Fruit fly (Drosophila melanogaster) Kc167 (cell line): ENCODE measurements around the gene TH1.

Experiments
- Myc ChIP-seq: fragments of >200 bp; optimal IDR thresholded peaks from 2 replicates; lab custom pipeline; 2017; ENCODE audit warnings: missing external identifiers
- Sin3A ChIP-seq: fragments of >200 bp; optimal IDR thresholded peaks from 2 replicates; lab custom pipeline; 2018; ENCODE audit warnings: missing external identifiers
- h ChIP-seq: fragments of >200 bp; optimal IDR thresholded peaks from 3 replicates; lab custom pipeline; 2018; ENCODE audit warnings: missing external identifiers
- insv ChIP-seq: fragments of >200 bp; optimal IDR thresholded peaks from 3 replicates; lab custom pipeline; 2018; ENCODE audit warnings: missing external identifiers
- psq ChIP-seq: fragments of >200 bp; optimal IDR thresholded peaks from 2 replicates; lab custom pipeline; 2017; ENCODE audit warnings: missing external identifiers
- ttk ChIP-seq: sonication (Bioruptor generic); optimal IDR thresholded peaks from 2 replicates; lab custom pipeline; 2017; ENCODE audit warnings: missing external identifiers

dm6 chrX:16427786-16428400, 36.7 kb upstream of the TH1 start:
- no peak for TF ChIP-seq h (lab: Kevin White, UChicago)
- no peak for TF ChIP-seq psq (lab: Kevin White, UChicago)
- TF ChIP-seq Sin3A (lab: Kevin White, UChicago): no peak
- TF ChIP-seq Myc (lab: Kevin White, UChicago): no peak
- no peak for TF ChIP-seq ttk (lab: Kevin White, UChicago)
- no peak for TF ChIP-seq insv (lab: Kevin White, UChicago)
